Worm (Caenorhabditis elegans) whole organism, L4/young adult: ENCODE measurements around the gene lips-6.

Experiments
- W03F9.2 ChIP-seq: fragments of 150-350 bp; optimal IDR thresholded peaks from 2 replicates; lab custom pipeline; 2014; ENCODE audit warnings: missing biosample characterization, missing genetic modification characterization
- dao-5 ChIP-seq: sonication (generic microtip); optimal IDR thresholded peaks from 2 replicates; lab custom pipeline; 2016; ENCODE audit warnings: missing genotype, missing genetic modification characterization, moderate library complexity, missing compliant biosample characterization
- him-1 ChIP-seq: sonication (generic microtip); optimal IDR thresholded peaks from 2 replicates; lab custom pipeline; 2016; ENCODE audit warnings: missing genotype, missing genetic modification reagents, missing genetic modification characterization, missing compliant biosample characterization

The lips-6 gene

ce11 chrIV:12005090-12005770 lies 10.3 kb downstream of the lips-6 start:
- TF ChIP-seq W03F9.2 (tag; lab: Kevin White, UChicago): no peak
- no peak for TF ChIP-seq him-1 (tag; lab: Kevin White, UChicago)
- no peak for TF ChIP-seq dao-5 (tag; lab: Kevin White, UChicago)

ce11 chrIV:11986407-11986806 lies 29.1 kb downstream of the lips-6 start:
- TF ChIP-seq dao-5 (tag; lab: Kevin White, UChicago): no peak
- no peak for TF ChIP-seq W03F9.2 (tag; lab: Kevin White, UChicago)
- TF ChIP-seq him-1 (tag; lab: Kevin White, UChicago): no peak

ce11 chrIV:11970171-11970570 lies 45.3 kb downstream of the lips-6 start, which contains the start of gene ZK829.9:
ZK829.9 (plus strand) TSS chrIV:11970534.
- TF ChIP-seq him-1 (tag; lab: Kevin White, UChicago): no peak

- no peak for TF ChIP-seq W03F9.2 (tag; lab: Kevin White, UChicago)
- TF ChIP-seq him-1 (tag; lab: Kevin White, UChicago): no peak
- TF ChIP-seq dao-5 (tag; lab: Kevin White, UChicago): no peak
Measured at ce11 chrIV:11965327-11965726, 50.2 kb downstream of the lips-6 start, which contains the start of gene srj-1. srj-1 (minus strand) TSS chrIV:11965427.
